Fruit fly (Drosophila melanogaster) whole organism, adult: ENCODE data around the gene aralar1.

Experiments used
- CG33017 ChIP-seq: fragments of 200-800 bp; sonication (Bioruptor generic); optimal IDR thresholded peaks from 2 replicates; lab custom pipeline; 2018; ENCODE audit warnings: missing biosample characterization, mild to moderate bottlenecking, missing genetic modification characterization, moderate library complexity
- Clk ChIP-seq: fragments of 200-800 bp; sonication (Bioruptor generic); optimal IDR thresholded peaks from 2 replicates; lab custom pipeline; 2017; ENCODE audit warnings: missing biosample characterization, missing genetic modification characterization
- Hr96 ChIP-seq: fragments of 200-800 bp; sonication (Bioruptor generic); optimal IDR thresholded peaks from 2 replicates; lab custom pipeline; 2016; ENCODE audit warnings: missing biosample characterization, missing genetic modification characterization
- Mnt ChIP-seq: fragments of 200-800 bp; sonication (Bioruptor generic); optimal IDR thresholded peaks from 2 replicates; lab custom pipeline; 2016; ENCODE audit warnings: missing biosample characterization, mild to moderate bottlenecking, missing genetic modification characterization

- no peak for TF ChIP-seq Hr96 (GFP tag; lab: Kevin White, UChicago)
- no peak for TF ChIP-seq CG33017 (tag; lab: Kevin White, UChicago)
- TF ChIP-seq Clk, result no peak
- no peak for TF ChIP-seq Mnt
These were observed 6.2 kb downstream of the aralar1 start for dm6 chr3R:30449446-30449845.
